Worm (Caenorhabditis elegans) whole organism, L3 larva: ENCODE data around the gene D2085.7.
A peak's percentile ranks its signal among the peaks of the same experiment; 100 is the strongest.

Experiments used
- R02D3.7 ChIP-seq: fragments of 150-350 bp; optimal IDR thresholded peaks from 2 replicates; lab custom pipeline; 2014; ENCODE audit warnings: missing biosample characterization, missing genetic modification characterization
- ZK546.5 ChIP-seq: sonication (generic microtip); optimal IDR thresholded peaks from 2 replicates; lab custom pipeline; 2017; ENCODE audit warnings: missing biosample characterization, missing genetic modification characterization
- aly-2 ChIP-seq: fragments of 150-350 bp; optimal IDR thresholded peaks from 2 replicates; lab custom pipeline; 2014; ENCODE audit warnings: missing biosample characterization, missing genetic modification characterization
- ama-1 ChIP-seq: fragments of 150-350 bp; optimal IDR thresholded peaks from 2 replicates; lab custom pipeline; 2018
- ceh-16 ChIP-seq: sonication (generic microtip); optimal IDR thresholded peaks from 2 replicates; lab custom pipeline; 2017; ENCODE audit warnings: missing biosample characterization, missing genetic modification characterization
- ceh-28 ChIP-seq: fragments of 150-350 bp; optimal IDR thresholded peaks from 2 replicates; lab custom pipeline; 2014; ENCODE audit warnings: missing biosample characterization, missing genetic modification reagents, missing genetic modification characterization
- ceh-82 ChIP-seq: fragments of 150-350 bp; optimal IDR thresholded peaks from 2 replicates; lab custom pipeline; 2014; ENCODE audit warnings: missing biosample characterization, missing genetic modification characterization
- ceh-9 ChIP-seq: sonication (generic microtip); optimal IDR thresholded peaks from 2 replicates; lab custom pipeline; 2018; ENCODE audit warnings: missing biosample characterization, missing genetic modification characterization
- egl-5 ChIP-seq: fragments of 150-350 bp; optimal IDR thresholded peaks from 2 replicates; lab custom pipeline; 2017; ENCODE audit warnings: missing biosample characterization, missing genetic modification reagents, missing genetic modification characterization, inconsistent platforms
- elt-1 ChIP-seq: fragments of 150-350 bp; optimal IDR thresholded peaks from 2 replicates; lab custom pipeline; 2014; ENCODE audit warnings: missing biosample characterization, missing genetic modification characterization
- elt-3 ChIP-seq, 3 experiments: fragments of 150-350 bp in 1 of 3; sonication (generic microtip) in 2 of 3; optimal IDR thresholded peaks; 2 replicates in 2 of 3; 4 replicates in 1 of 3; lab custom pipeline; 2014 to 2017; ENCODE audit warnings: missing biosample characterization in 3 of 3, missing genetic modification characterization in 3 of 3
- eor-1 ChIP-seq, 2 experiments: fragments of 150-350 bp; optimal IDR thresholded peaks; 2 replicates each; lab custom pipeline; 2014 to 2018; ENCODE audit warnings: missing biosample characterization in 2 of 2, missing genetic modification characterization in 2 of 2
- fkh-10 ChIP-seq: sonication (generic microtip); optimal IDR thresholded peaks from 2 replicates; lab custom pipeline; 2017; ENCODE audit warnings: missing biosample characterization, missing genetic modification reagents, missing genetic modification characterization
- fkh-2 ChIP-seq: fragments of 150-350 bp; optimal IDR thresholded peaks from 2 replicates; lab custom pipeline; 2014; ENCODE audit warnings: missing biosample characterization, missing genetic modification reagents, missing genetic modification characterization
- fos-1 ChIP-seq: fragments of 150-350 bp; optimal IDR thresholded peaks from 2 replicates; lab custom pipeline; 2014; ENCODE audit warnings: missing biosample characterization, missing genetic modification characterization
- hmg-11 ChIP-seq: sonication (generic microtip); optimal IDR thresholded peaks from 2 replicates; lab custom pipeline; 2016; ENCODE audit warnings: missing genetic modification characterization, missing compliant biosample characterization
- jun-1 ChIP-seq: fragments of 150-350 bp; optimal IDR thresholded peaks from 2 replicates; lab custom pipeline; 2014; ENCODE audit warnings: missing biosample characterization, missing genetic modification reagents, missing genetic modification characterization
- lin-15B ChIP-seq: fragments of 150-350 bp; optimal IDR thresholded peaks from 2 replicates; lab custom pipeline; 2014; ENCODE audit warnings: missing biosample characterization, missing genetic modification characterization
- lin-39 ChIP-seq: fragments of 150-350 bp; optimal IDR thresholded peaks from 2 replicates; lab custom pipeline; 2018; ENCODE audit warnings: missing biosample characterization, missing genetic modification reagents, missing genetic modification characterization
- lsy-12 ChIP-seq: sonication (generic microtip); optimal IDR thresholded peaks from 2 replicates; lab custom pipeline; 2016; ENCODE audit warnings: mild to moderate bottlenecking, missing genetic modification characterization, missing compliant biosample characterization
- mdl-1 ChIP-seq: fragments of 150-350 bp; optimal IDR thresholded peaks from 2 replicates; lab custom pipeline; 2014; ENCODE audit warnings: missing biosample characterization, missing genetic modification characterization
- mml-1 ChIP-seq: fragments of 150-350 bp; sonication (generic microtip); optimal IDR thresholded peaks from 3 replicates; lab custom pipeline; 2014; ENCODE audit warnings: missing biosample characterization, missing genetic modification characterization
- nhr-12 ChIP-seq: fragments of 150-350 bp; optimal IDR thresholded peaks from 2 replicates; lab custom pipeline; 2014; ENCODE audit warnings: missing biosample characterization, missing genetic modification characterization
- nhr-237 ChIP-seq: fragments of 150-350 bp; optimal IDR thresholded peaks from 2 replicates; lab custom pipeline; 2014; ENCODE audit warnings: missing biosample characterization, missing genetic modification characterization
- nhr-25 ChIP-seq: sonication (generic microtip); optimal IDR thresholded peaks from 2 replicates; lab custom pipeline; 2017; ENCODE audit warnings: missing biosample characterization, missing genetic modification characterization
- nhr-28 ChIP-seq: fragments of 150-350 bp; optimal IDR thresholded peaks from 2 replicates; lab custom pipeline; 2014; ENCODE audit warnings: missing biosample characterization, missing genetic modification characterization
- nhr-43 ChIP-seq: sonication (generic microtip); optimal IDR thresholded peaks from 2 replicates; lab custom pipeline; 2016; ENCODE audit warnings: mild to moderate bottlenecking, missing genetic modification characterization, missing compliant biosample characterization; ENCODE audit not compliant: poor library complexity, severe bottlenecking
- nhr-67 ChIP-seq: fragments of 150-350 bp; optimal IDR thresholded peaks from 2 replicates; lab custom pipeline; 2014; ENCODE audit warnings: missing biosample characterization, missing genetic modification characterization
- nhr-76 ChIP-seq: fragments of 150-350 bp; sonication (generic microtip); optimal IDR thresholded peaks from 5 replicates; lab custom pipeline; 2014; ENCODE audit warnings: missing biosample characterization, missing genetic modification characterization
- pha-4 ChIP-seq: fragments of 150-350 bp; optimal IDR thresholded peaks from 2 replicates; lab custom pipeline; 2014; ENCODE audit warnings: missing biosample characterization, missing genetic modification reagents, missing genetic modification characterization
- sea-2 ChIP-seq: fragments of 150-350 bp; sonication (generic microtip); optimal IDR thresholded peaks from 4 replicates; lab custom pipeline; 2014; ENCODE audit warnings: missing biosample characterization, missing genetic modification reagents, missing genetic modification characterization
- snpc-4 ChIP-seq: fragments of 150-350 bp; optimal IDR thresholded peaks from 2 replicates; lab custom pipeline; 2014; ENCODE audit warnings: missing biosample characterization, missing genetic modification characterization
- unc-62 ChIP-seq: fragments of 150-350 bp; sonication (generic microtip); optimal IDR thresholded peaks from 4 replicates; lab custom pipeline; 2014; ENCODE audit warnings: missing biosample characterization, missing genetic modification reagents, missing genetic modification characterization
- zag-1 ChIP-seq: fragments of 150-350 bp; optimal IDR thresholded peaks from 2 replicates; lab custom pipeline; 2014; ENCODE audit warnings: missing biosample characterization, missing genetic modification characterization
- ztf-11 ChIP-seq: fragments of 150-350 bp; optimal IDR thresholded peaks from 2 replicates; lab custom pipeline; 2014; ENCODE audit warnings: missing biosample characterization, missing genetic modification characterization
- ztf-4 ChIP-seq: fragments of 150-350 bp; optimal IDR thresholded peaks from 2 replicates; lab custom pipeline; 2014; ENCODE audit warnings: missing biosample characterization, missing genetic modification characterization

Gene D2085.7

DNA sequence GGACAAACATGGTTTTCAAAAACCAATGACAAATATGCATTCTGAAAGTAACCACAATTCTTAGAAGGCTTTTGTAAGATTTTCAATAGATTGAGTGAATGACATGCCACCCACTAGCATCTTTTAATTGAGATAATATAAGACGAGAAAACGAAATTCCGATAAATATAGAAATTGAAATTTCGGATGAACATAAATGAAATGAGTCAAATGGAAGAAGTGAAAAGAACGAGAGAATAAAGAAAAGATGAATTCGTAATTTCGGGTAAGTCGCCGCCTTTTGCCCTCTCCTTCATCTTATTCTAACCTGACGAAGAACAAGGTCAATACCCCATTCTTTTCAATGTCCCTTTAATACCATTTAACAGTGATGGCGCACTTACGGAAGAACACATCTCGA is 1.2 kb downstream of the D2085.7 start:
- no peak for TF ChIP-seq elt-1 (tag; lab: Kevin White, UChicago)
- no peak for TF ChIP-seq nhr-43 (tag; lab: Kevin White, UChicago)
- no peak for TF ChIP-seq ceh-16
- TF ChIP-seq fkh-2 (tag; lab: Kevin White, UChicago) = no peak
- no peak for TF ChIP-seq lin-39
- no peak for TF ChIP-seq eor-1 (tag; optimal IDR thresholded peaks at IDR 0.05; lab: Kevin White, UChicago)
- TF ChIP-seq ztf-4 (tag; lab: Kevin White, UChicago) = no peak
- TF ChIP-seq fkh-10 (GFP tag; lab: Kevin White, UChicago) = no peak
- no peak for TF ChIP-seq nhr-25 (tag; lab: Kevin White, UChicago)
- TF ChIP-seq fos-1 = no peak
- TF ChIP-seq mml-1 (tag; lab: Kevin White, UChicago) = no peak
- no peak for TF ChIP-seq R02D3.7 (tag; lab: Kevin White, UChicago)
- TF ChIP-seq elt-3 (tag; optimal IDR thresholded peaks at IDR 0.05; lab: Kevin White, UChicago) = no peak
- no peak for TF ChIP-seq ceh-9 (tag; lab: Kevin White, UChicago)
- TF ChIP-seq jun-1 (tag; lab: Kevin White, UChicago) = no peak
- TF ChIP-seq ama-1 = no peak
- no peak for TF ChIP-seq lsy-12 (tag; lab: Kevin White, UChicago)
- TF ChIP-seq ceh-28 (tag; lab: Kevin White, UChicago) = no peak
- TF ChIP-seq egl-5 (tag; lab: Kevin White, UChicago) = no peak
- no peak for TF ChIP-seq nhr-28 (tag; lab: Kevin White, UChicago)

ce11 chrII:8643627-8644356 is 2.6 kb downstream of the D2085.7 start:
- TF ChIP-seq ama-1 = no peak
- no peak for TF ChIP-seq fkh-10 (GFP tag; lab: Kevin White, UChicago)
- TF ChIP-seq fos-1 = no peak
- peak; percentile 31 for TF ChIP-seq lin-39
- TF ChIP-seq unc-62 (GFP tag; lab: Kevin White, UChicago) = peak; percentile 7
- peak; percentile 20 for TF ChIP-seq pha-4 (tag; lab: Kevin White, UChicago)
- no peak for TF ChIP-seq ceh-9 (tag; lab: Kevin White, UChicago)
- no peak for TF ChIP-seq elt-3 (tag; optimal IDR thresholded peaks at IDR 0.05; lab: Kevin White, UChicago)
- TF ChIP-seq nhr-12 = no peak
- no peak for TF ChIP-seq ceh-82 (tag; lab: Kevin White, UChicago)
- no peak for TF ChIP-seq eor-1 (tag; optimal IDR thresholded peaks at IDR 0.05; lab: Kevin White, UChicago)

- no peak for TF ChIP-seq mdl-1
- TF ChIP-seq ama-1 = no peak
- no peak for TF ChIP-seq unc-62 (GFP tag; lab: Kevin White, UChicago)
- no peak for TF ChIP-seq zag-1 (tag; lab: Kevin White, UChicago)
- TF ChIP-seq hmg-11 (tag; lab: Kevin White, UChicago) = no peak
- no peak for TF ChIP-seq aly-2 (tag; lab: Kevin White, UChicago)
- TF ChIP-seq lin-15B (tag; lab: Kevin White, UChicago) = no peak
- no peak for TF ChIP-seq sea-2 (GFP tag; lab: Kevin White, UChicago)
- TF ChIP-seq nhr-67 (tag; lab: Kevin White, UChicago) = no peak
- no peak for TF ChIP-seq nhr-25 (tag; lab: Kevin White, UChicago)
- no peak for TF ChIP-seq nhr-76 (tag; lab: Kevin White, UChicago)
- no peak for TF ChIP-seq fkh-2 (tag; lab: Kevin White, UChicago)
- TF ChIP-seq fos-1 = no peak
- no peak for TF ChIP-seq nhr-12
- no peak for TF ChIP-seq ztf-11 (tag; lab: Kevin White, UChicago)
- TF ChIP-seq ceh-16 = no peak
- TF ChIP-seq jun-1 (tag; lab: Kevin White, UChicago) = no peak
These were observed 5.3 kb downstream of the D2085.7 start for ce11 chrII:8646437-8646836.

DNA sequence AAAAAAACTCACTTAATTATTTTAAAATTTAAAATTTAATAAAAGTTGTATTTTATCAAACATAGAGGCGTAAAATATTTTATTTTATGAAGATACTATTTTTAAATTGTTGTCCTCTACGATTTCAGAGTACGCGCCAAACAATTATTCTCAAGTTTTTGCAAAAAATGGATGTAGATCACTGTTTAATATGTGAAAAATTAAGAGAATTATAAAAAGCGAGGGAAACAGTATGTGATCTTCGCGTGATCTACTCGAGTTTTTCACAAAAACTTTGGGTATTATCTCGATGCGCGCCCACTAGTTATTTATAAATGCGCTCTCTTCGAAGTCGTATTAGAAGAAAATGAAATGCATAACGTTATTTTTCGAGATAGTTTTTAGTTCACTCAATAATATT is 7.7 kb downstream of the D2085.7 start:
- TF ChIP-seq jun-1 (tag; lab: Kevin White, UChicago) (no peak), nhr-237 (tag; lab: Kevin White, UChicago) (no peak), snpc-4 (no peak), ceh-28 (tag; lab: Kevin White, UChicago) (no peak), sea-2 (GFP tag; lab: Kevin White, UChicago) (no peak), ZK546.5 (tag; lab: Kevin White, UChicago) (no peak), ceh-9 (tag; lab: Kevin White, UChicago) (no peak), zag-1 (tag; lab: Kevin White, UChicago) (no peak)
